Fruit fly (Drosophila melanogaster): ENCODE measurements around the gene CG14839.

- TF ChIP-seq topi (GFP tag; optimal IDR thresholded peaks at IDR 0.05) = no peak
- no peak for TF ChIP-seq Hr39 (GFP tag; optimal IDR thresholded peaks at IDR 0.05)
- peak in 1 of 2 experiments; percentile 8 for TF ChIP-seq salr (GFP tag; optimal IDR thresholded peaks at IDR 0.05)
- TF ChIP-seq OdsH (GFP tag; optimal IDR thresholded peaks at IDR 0.05) = no peak
- 0 out of 3 replicates have a peak, but pooled peaks have one; percentile 33 for TF ChIP-seq eg (GFP tag; IDR thresholded peaks at IDR 0.05)
- no peak for TF ChIP-seq pdm3 (GFP tag; optimal IDR thresholded peaks at IDR 0.05)
- no peak for TF ChIP-seq dac (GFP tag; optimal IDR thresholded peaks at IDR 0.05)
- peak; percentile 74 for TF ChIP-seq Eip78C (GFP tag)
- TF ChIP-seq CG32006 (GFP tag; optimal IDR thresholded peaks at IDR 0.05) = no peak
- TF ChIP-seq CG1621 (tag; optimal IDR thresholded peaks at IDR 0.05) = no peak
- TF ChIP-seq CG16779 (tag; optimal IDR thresholded peaks at IDR 0.05) = no peak
- no peak for TF ChIP-seq CG6163 (GFP tag; IDR thresholded peaks at IDR 0.05)
Measured at dm6 chr3R:14298078-14298896, 36.1 kb downstream of the CG14839 start.
